Worm (Caenorhabditis elegans) whole organism, L3 larva: Measurements from ENCODE around the gene nep-3.

Source experiments
- ceh-82 ChIP-seq: fragments of 150-350 bp; optimal IDR thresholded peaks from 2 replicates; lab custom pipeline; 2014; ENCODE audit warnings: missing biosample characterization, missing genetic modification characterization
- egl-5 ChIP-seq: fragments of 150-350 bp; optimal IDR thresholded peaks from 2 replicates; lab custom pipeline; 2017; ENCODE audit warnings: missing biosample characterization, missing genetic modification reagents, missing genetic modification characterization, inconsistent platforms
- nfya-1 ChIP-seq: sonication (generic microtip); optimal IDR thresholded peaks from 2 replicates; lab custom pipeline; 2017; ENCODE audit warnings: missing genetic modification characterization, mild to moderate bottlenecking, missing compliant biosample characterization, antibody characterized with exemption, moderate library complexity; ENCODE audit not compliant: insufficient read depth
- nhr-25 ChIP-seq: sonication (generic microtip); optimal IDR thresholded peaks from 2 replicates; lab custom pipeline; 2017; ENCODE audit warnings: missing biosample characterization, missing genetic modification characterization
- unc-39 ChIP-seq: sonication (generic microtip); optimal IDR thresholded peaks from 4 replicates; lab custom pipeline; 2017; ENCODE audit warnings: missing biosample characterization, missing genetic modification characterization
- unc-62 ChIP-seq: fragments of 150-350 bp; sonication (generic microtip); optimal IDR thresholded peaks from 4 replicates; lab custom pipeline; 2014; ENCODE audit warnings: missing biosample characterization, missing genetic modification reagents, missing genetic modification characterization

DNA sequence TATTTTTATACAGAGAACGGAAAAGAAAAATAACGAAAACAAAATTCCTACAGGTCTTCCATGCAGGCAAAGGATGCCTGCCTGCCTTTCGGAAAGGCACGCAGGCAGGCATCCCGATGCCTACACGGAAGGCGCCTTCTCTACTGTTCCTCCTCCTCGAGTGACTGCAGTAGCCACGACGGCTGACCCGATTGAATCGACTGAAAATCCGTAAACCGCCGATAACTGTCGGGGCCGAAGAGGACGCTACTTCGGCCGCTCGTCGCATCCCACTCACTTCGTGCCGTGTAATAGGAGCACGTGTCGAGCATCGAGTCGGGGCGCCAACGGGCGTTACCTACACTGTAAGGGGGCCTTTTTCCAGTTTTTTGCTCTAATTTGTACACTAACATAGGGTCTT lies 43.6 kb upstream of the nep-3 start:
- TF ChIP-seq unc-62 (GFP tag; lab: Kevin White, UChicago) (no peak), nhr-25 (tag; lab: Kevin White, UChicago) (no peak), egl-5 (no peak), ceh-82 (tag; lab: Kevin White, UChicago) (no peak), unc-39 (tag; lab: Kevin White, UChicago) (no peak), nfya-1 (tag; lab: Kevin White, UChicago) (no peak)
